Worm (Caenorhabditis elegans) whole organism, L4/young adult: ENCODE results near the gene try-8.

Experiments used
- W03F9.2 ChIP-seq: fragments of 150-350 bp; optimal IDR thresholded peaks from 2 replicates; lab custom pipeline; 2014; ENCODE audit warnings: missing biosample characterization, missing genetic modification characterization
- dao-5 ChIP-seq: sonication (generic microtip); optimal IDR thresholded peaks from 2 replicates; lab custom pipeline; 2016; ENCODE audit warnings: missing genotype, missing genetic modification characterization, moderate library complexity, missing compliant biosample characterization
- him-1 ChIP-seq: sonication (generic microtip); optimal IDR thresholded peaks from 2 replicates; lab custom pipeline; 2016; ENCODE audit warnings: missing genotype, missing genetic modification reagents, missing genetic modification characterization, missing compliant biosample characterization

The try-8 gene

DNA sequence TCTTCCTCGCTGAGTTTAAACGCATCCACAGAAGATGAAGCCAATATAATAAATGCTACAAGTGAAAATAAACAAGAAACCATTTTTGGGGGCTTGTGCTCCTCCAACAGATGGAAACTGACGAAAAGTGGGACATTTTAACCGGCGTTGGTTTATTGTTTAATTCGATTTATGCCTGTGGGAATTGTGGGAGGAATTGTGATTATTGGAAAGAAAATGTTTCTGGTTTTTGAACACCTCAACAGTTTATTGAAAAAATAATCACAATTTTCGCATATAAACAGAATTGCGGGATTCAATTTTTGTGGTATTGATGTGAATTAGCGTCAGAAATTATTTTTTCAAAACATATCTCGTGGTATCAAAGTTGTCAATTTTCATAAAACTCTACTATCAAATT, at the start of gene try-8:
try-8 (minus strand) TSS at position 101 of the 400 bp plus-strand sequence.
- no peak for TF ChIP-seq dao-5 (tag; lab: Kevin White, UChicago)
- no peak for TF ChIP-seq him-1 (tag; lab: Kevin White, UChicago)
- TF ChIP-seq W03F9.2: no peak

DNA sequence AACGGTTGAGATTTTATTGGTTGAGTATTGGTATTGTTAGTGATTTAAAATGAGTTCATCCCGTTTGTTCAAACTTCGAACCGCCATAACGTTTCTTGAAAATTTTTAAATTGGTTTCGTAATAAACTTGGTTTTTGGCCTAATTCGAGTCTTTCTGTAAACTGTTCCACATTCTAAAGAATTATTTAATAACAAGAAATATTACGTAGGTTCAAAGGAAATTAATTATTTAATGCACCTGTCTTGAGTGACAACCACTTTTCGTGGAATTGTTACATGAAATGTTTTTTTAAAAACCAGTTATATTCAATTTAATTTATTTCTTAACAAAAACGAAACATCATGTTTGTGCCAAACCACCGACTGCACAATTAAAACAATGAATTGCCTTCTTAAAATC, 47.1 kb upstream of the try-8 start:
- TF ChIP-seq W03F9.2 (no peak), him-1 (tag; lab: Kevin White, UChicago) (no peak), dao-5 (tag; lab: Kevin White, UChicago) (no peak)

DNA sequence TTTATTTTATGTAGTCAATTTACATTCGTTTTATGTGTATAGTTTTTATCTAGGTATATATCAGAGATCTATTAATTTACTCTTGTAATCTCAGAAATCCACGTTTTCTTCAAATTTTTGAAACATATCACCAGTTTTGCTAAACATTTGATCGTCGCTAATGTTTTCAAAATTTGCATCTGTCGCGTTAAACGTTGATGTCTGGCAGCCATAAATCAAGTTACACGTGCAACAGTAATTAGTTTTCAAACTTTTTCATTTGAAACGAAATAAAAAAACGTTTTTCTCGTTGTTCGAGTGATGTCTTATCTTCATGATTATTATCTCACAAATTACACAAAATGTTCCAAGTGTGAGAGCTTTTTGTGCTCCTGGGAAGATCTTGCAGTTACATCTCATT, 43.3 kb upstream of the try-8 start, which contains the start of gene srh-79:
srh-79 (plus strand) TSS at position 301 of the 400 bp plus-strand sequence.
- no peak for TF ChIP-seq dao-5 (tag; lab: Kevin White, UChicago)
- no peak for TF ChIP-seq him-1 (tag; lab: Kevin White, UChicago)
- TF ChIP-seq W03F9.2: no peak

DNA sequence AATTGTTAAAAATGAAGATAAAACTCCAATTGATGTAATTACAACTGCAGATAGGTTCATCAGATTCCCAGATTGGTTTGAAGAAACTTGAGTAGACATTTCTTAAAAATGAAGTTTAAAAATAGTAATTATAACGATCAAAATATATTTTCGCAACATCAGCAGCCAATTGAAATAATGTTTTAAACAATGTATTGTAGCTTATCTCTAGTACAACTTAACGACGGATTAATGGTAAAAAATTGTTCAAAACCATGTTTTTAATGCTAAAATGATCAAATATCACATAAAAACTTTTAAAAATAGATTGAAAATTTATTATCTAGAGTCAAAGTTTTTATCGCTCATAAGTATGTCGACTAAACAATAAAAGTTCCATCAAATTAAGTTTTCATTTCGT, 41.1 kb upstream of the try-8 start, which contains the start of gene srbc-11:
srbc-11 (minus strand) TSS at position 101 of the 400 bp plus-strand sequence.
- TF ChIP-seq W03F9.2 (no peak), dao-5 (tag; lab: Kevin White, UChicago) (no peak), him-1 (tag; lab: Kevin White, UChicago) (no peak)

DNA sequence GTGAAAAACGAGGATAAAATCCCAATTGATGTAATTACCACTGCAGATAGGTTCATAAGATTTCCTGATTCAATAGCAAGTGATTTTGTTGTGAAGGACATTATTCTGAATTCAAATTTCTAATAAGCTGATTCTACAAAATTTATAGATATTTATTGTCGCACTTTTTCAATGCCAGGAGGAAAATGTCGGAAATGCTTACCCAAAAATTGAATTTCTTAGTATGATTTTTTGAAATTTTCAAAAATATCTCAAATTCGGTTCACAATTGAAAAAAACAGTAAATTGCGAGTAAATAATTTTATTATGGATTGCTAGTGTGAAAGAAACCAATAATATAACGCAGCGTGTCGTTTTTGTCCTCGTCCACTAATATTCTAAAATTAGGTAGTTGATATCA, 38.8 kb upstream of the try-8 start, which contains the start of gene srbc-10:
srbc-10 (minus strand) TSS at position 101 of the 400 bp plus-strand sequence.
- TF ChIP-seq him-1 (tag; lab: Kevin White, UChicago): no peak
- TF ChIP-seq W03F9.2: no peak
- TF ChIP-seq dao-5 (tag; lab: Kevin White, UChicago): no peak

DNA sequence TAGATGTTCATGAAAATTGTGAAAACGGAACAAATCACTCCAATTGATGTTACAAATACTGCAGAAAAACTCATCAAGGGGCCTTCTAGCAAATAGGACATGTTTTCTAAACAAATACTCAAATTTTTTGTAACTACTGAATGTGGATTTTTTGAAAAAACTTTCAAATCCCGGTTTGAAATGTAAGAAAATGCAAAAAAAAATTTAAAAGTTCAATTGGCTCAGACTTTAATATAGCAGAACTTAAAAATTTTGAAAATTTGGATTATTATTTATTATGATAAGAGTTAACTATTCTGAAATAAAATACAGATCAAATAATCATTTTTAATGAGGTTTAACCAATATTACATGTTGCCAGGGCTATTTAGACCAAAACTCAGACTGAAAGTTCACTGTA, 36.2 kb upstream of the try-8 start, which contains the start of gene srbc-9:
srbc-9 (minus strand) TSS at position 101 of the 400 bp plus-strand sequence.
- TF ChIP-seq him-1 (tag; lab: Kevin White, UChicago) (no peak), W03F9.2 (no peak), dao-5 (tag; lab: Kevin White, UChicago) (no peak)

DNA sequence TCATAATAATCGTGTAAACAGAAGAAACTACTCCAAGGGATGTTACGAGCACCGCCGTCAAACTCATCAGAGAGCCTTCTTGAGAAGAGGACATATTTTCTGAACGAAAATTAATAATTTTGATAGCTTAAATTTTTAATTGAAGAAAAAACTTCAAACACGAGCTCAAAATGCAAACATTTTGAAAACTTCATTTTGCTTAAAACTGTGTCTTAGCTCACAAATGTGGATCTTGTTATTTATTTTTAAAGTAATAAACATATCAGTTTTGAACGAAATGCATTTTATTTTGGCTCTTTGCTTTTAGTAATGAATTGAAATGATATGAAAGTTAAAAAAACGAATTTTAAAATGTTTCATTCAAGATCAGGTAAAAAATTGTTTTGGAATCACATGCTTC, 33.4 kb upstream of the try-8 start, which contains the start of gene srbc-7:
srbc-7 (minus strand) TSS at position 101 of the 400 bp plus-strand sequence.
- TF ChIP-seq dao-5 (tag; lab: Kevin White, UChicago) (no peak), W03F9.2 (no peak), him-1 (tag; lab: Kevin White, UChicago) (no peak)

DNA sequence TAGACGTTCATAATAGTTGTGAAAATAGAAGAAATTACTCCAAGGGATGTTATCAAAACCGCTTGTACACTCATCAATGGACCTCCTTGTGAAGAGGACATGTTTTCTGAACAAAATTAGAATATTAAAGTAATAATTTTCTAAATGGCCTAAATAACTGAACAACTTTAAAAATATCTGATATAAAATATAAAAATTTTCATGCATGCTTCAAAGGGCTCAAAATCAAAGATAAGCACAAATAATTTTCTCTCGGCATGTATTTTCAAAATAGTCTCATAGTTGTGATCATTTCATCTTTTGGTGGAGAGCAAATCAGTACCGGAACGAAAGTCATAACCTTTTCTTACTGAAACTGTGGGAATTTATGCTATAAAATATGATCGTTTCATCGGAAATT, 30.9 kb upstream of the try-8 start, which contains the start of gene srbc-8:
srbc-8 (minus strand) TSS at position 101 of the 400 bp plus-strand sequence.
- TF ChIP-seq dao-5 (tag; lab: Kevin White, UChicago) (no peak), him-1 (tag; lab: Kevin White, UChicago) (no peak), W03F9.2 (no peak)

DNA sequence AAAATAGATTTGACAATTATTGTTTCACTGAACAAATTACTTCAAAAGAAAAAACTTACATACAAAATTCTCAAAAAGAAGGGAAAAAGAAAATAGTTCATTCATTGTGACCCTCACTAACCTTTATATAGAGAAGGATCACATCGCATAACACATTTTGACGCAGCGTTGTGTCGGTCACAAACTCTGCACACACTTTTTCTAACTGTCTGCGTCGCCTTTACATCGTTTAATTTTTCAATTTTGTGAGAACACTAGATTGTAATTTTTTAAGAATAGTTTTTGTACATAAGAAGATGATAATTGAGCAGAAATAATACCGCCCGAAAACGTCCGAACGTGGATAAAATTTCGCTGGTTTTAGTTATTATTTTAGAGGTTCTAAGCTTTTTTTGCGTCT, 26.8 kb upstream of the try-8 start, which contains the start of gene C18B10.6:
C18B10.6 (minus strand) TSS at position 101 of the 400 bp plus-strand sequence.
- TF ChIP-seq him-1 (tag; lab: Kevin White, UChicago): no peak
- no peak for TF ChIP-seq W03F9.2
- no peak for TF ChIP-seq dao-5 (tag; lab: Kevin White, UChicago)

DNA sequence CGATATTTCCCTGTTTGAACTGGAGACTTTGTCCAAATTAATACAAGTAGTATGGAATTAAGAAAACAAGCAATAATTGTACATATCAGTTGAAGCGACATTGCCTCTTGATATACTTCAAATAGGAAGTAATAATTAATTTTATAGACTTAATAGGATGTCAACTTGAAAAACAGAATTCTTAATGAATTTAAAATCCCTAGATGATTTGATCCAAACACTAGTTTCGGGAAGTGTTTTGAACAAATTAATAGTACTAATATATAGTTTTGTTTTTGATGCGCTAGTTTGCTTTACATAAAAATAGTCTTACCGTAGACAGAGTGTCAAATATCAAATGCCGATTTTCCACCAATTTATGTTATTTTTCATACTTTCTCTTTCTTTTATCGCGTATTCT, 24.3 kb upstream of the try-8 start, which contains the start of gene str-190:
str-190 (minus strand) TSS at position 101 of the 400 bp plus-strand sequence.
- no peak for TF ChIP-seq dao-5 (tag; lab: Kevin White, UChicago)
- TF ChIP-seq W03F9.2: no peak
- no peak for TF ChIP-seq him-1 (tag; lab: Kevin White, UChicago)

DNA sequence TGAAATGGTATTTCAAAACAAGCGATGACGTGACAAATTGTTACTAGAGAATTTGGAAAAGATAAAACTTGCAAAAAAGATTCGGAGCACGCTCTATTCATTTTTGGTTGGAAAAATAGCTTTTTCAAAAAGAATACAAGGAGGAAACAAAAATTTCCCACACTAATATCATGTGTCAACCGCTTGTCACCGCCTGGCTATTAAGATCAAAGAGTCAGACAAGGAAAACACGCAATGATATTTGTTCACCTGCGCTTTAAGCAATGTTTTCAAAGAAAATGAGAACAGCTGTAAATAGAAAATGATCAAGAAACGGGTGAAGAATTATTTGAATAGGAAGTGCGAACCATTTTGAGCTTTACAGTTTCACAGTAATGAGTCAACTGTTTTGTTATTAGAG, 22.6 kb upstream of the try-8 start, which contains the start of gene srh-125:
srh-125 (minus strand) TSS at position 101 of the 400 bp plus-strand sequence.
- TF ChIP-seq W03F9.2: no peak
- no peak for TF ChIP-seq dao-5 (tag; lab: Kevin White, UChicago)
- no peak for TF ChIP-seq him-1 (tag; lab: Kevin White, UChicago)

DNA sequence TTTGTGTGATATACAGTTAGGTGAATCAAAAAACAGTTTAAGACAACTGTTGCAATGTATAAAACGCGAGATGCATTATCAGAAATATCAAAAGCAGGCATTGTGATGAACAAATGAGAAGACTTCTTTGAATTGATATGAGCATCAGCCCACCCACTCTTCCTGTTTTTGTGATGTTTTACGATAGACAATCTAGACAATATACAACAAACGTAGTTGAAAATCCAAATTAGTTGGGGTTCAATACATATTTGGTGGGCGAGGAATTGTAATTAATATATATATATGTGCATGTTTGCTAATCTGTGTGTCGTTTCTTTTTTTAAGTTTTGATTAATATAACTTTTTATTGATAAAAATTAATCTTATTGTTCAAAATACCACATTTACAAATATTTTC, 18.7 kb upstream of the try-8 start, which contains the start of gene str-28:
str-28 (minus strand) TSS at position 101 of the 400 bp plus-strand sequence.
- TF ChIP-seq W03F9.2 (no peak), him-1 (tag; lab: Kevin White, UChicago) (no peak), dao-5 (tag; lab: Kevin White, UChicago) (no peak)

DNA sequence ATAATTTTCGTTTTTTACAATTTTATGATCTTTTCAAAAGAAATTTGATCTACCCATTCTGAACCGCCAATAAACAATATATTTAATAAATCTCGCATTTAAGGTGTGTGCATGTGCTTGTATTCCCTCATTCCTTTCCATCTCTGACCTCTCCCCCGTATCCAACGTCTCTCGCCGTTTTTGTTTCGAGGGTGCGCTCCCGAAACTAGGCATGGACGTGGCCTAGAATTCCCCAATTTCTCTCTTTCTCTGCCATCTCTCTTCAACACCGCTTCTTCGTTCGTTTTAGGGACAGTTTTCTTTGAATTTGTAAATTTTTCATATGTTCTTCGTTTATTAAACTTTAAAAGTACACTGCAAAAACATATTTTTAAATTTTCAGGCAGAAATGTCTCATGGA, 11.4 kb upstream of the try-8 start, which contains the start of gene F25E5.1:
F25E5.1 (plus strand) TSS at position 376 of the 400 bp plus-strand sequence.
- TF ChIP-seq W03F9.2 (no peak), dao-5 (tag; lab: Kevin White, UChicago) (no peak), him-1 (tag; lab: Kevin White, UChicago) (no peak)

DNA sequence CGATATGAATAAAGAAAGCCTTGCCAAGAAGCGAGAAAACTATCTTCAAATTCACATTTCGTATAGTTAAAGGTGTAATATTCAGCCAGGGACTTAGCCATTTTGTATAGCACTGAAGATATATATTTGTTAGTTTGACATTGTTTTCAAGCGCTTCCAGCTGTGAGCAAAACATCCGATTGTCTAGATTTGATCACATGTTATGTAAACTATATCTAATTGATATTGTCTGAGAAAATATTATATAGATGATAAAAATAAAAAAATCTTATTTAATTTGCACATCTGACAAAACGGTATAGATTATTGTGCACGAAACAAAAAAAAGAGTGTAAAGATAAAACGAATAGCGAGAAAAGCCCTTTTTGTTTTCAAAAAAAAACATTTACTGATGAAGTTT, 10.6 kb upstream of the try-8 start, which contains the start of gene srh-89:
srh-89 (minus strand) TSS at position 101 of the 400 bp plus-strand sequence.
- TF ChIP-seq him-1 (tag; lab: Kevin White, UChicago): no peak
- no peak for TF ChIP-seq W03F9.2
- TF ChIP-seq dao-5 (tag; lab: Kevin White, UChicago): no peak
